Fruit fly (Drosophila melanogaster): Measurements from ENCODE around the gene Wnt4.
A peak's percentile ranks its signal among the peaks of the same experiment; 100 is the strongest.

The Wnt4 gene

dm6 chr2L:7239310-7239709 is 37.7 kb downstream of the Wnt4 start (continued):
- TF ChIP-seq cato (GFP tag; optimal IDR thresholded peaks at IDR 0.05; ENCODE audit: borderline replicate concordance): no peak
- no peak for TF ChIP-seq pho (GFP tag; optimal IDR thresholded peaks at IDR 0.05)
- no peak for TF ChIP-seq scrt (GFP tag; optimal IDR thresholded peaks at IDR 0.05)
- TF ChIP-seq CG4424 (GFP tag; optimal IDR thresholded peaks at IDR 0.05): no peak
- TF ChIP-seq zf30C (GFP tag; optimal IDR thresholded peaks at IDR 0.05): no peak
- TF ChIP-seq CG12155 (GFP tag; optimal IDR thresholded peaks at IDR 0.05): no peak
- TF ChIP-seq CG6175 (GFP tag; IDR thresholded peaks at IDR 0.05): no peak
- TF ChIP-seq wor (GFP tag; IDR thresholded peaks at IDR 0.05): no peak
- no peak for TF ChIP-seq Kr (GFP tag; optimal IDR thresholded peaks at IDR 0.05)
- TF ChIP-seq her (GFP tag; optimal IDR thresholded peaks at IDR 0.05): peak; percentile 14
- no peak for TF ChIP-seq CG2199 (GFP tag; IDR thresholded peaks at IDR 0.05)
- no peak for TF ChIP-seq eve (GFP tag; optimal IDR thresholded peaks at IDR 0.05)
- no peak for TF ChIP-seq dati (GFP tag; IDR thresholded peaks at IDR 0.05)
- peak; percentile 36 for TF ChIP-seq CG4854 (GFP tag; optimal IDR thresholded peaks at IDR 0.05)
- TF ChIP-seq Hr78 (GFP tag; optimal IDR thresholded peaks at IDR 0.05): no peak
- no peak for TF ChIP-seq CG11560 (tag; IDR thresholded peaks at IDR 0.05)
- peak; percentile 45 for TF ChIP-seq CG15011 (GFP tag; optimal IDR thresholded peaks at IDR 0.05)
- TF ChIP-seq CG2889 (GFP tag; IDR thresholded peaks at IDR 0.05): no peak
- no peak for TF ChIP-seq crol (GFP tag; IDR thresholded peaks at IDR 0.05)
- no peak for TF ChIP-seq Atf-2 (GFP tag; optimal IDR thresholded peaks at IDR 0.05)
- TF ChIP-seq pita (GFP tag; optimal IDR thresholded peaks at IDR 0.05): no peak
- no peak for TF ChIP-seq CG1603 (tag; optimal IDR thresholded peaks at IDR 0.05)
- no peak for TF ChIP-seq CG43689 (GFP tag; IDR thresholded peaks at IDR 0.05)
- no peak for TF ChIP-seq az2 (GFP tag; optimal IDR thresholded peaks at IDR 0.05)
- no peak for TF ChIP-seq CG18011 (GFP tag; optimal IDR thresholded peaks at IDR 0.05)
- TF ChIP-seq CG8478 (optimal IDR thresholded peaks at IDR 0.05): no peak
- TF ChIP-seq CG1529 (GFP tag; optimal IDR thresholded peaks at IDR 0.05): no peak
- TF ChIP-seq MBD-R2 (GFP tag; IDR thresholded peaks at IDR 0.05): no peak
- peak; percentile 50 for TF ChIP-seq CG1792 (GFP tag; optimal IDR thresholded peaks at IDR 0.05)
- TF ChIP-seq Oaz (GFP tag; IDR thresholded peaks at IDR 0.05): no peak
- TF ChIP-seq kay (GFP tag; optimal IDR thresholded peaks at IDR 0.05): no peak
- no peak for TF ChIP-seq B-H1 (GFP tag; IDR thresholded peaks at IDR 0.05)
- no peak for TF ChIP-seq CG1024 (GFP tag; IDR thresholded peaks at IDR 0.05)
- 0 out of 2 replicates have a peak, but pooled peaks have one; percentile 39 for TF ChIP-seq Nf-YA (GFP tag; IDR thresholded peaks at IDR 0.05)
- no peak for TF ChIP-seq CG8944 (GFP tag; optimal IDR thresholded peaks at IDR 0.05)
- TF ChIP-seq zfh1 (GFP tag; IDR thresholded peaks at IDR 0.05): no peak
- peak; percentile 14 for TF ChIP-seq nau (GFP tag; optimal IDR thresholded peaks at IDR 0.05)
- TF ChIP-seq CG8089 (GFP tag; optimal IDR thresholded peaks at IDR 0.05): no peak
- TF ChIP-seq CG17568 (GFP tag; optimal IDR thresholded peaks at IDR 0.05): no peak
- TF ChIP-seq zen (tag; optimal IDR thresholded peaks at IDR 0.05): no peak
- no peak for TF ChIP-seq CG31365 (tag; optimal IDR thresholded peaks at IDR 0.05)
- TF ChIP-seq maf-S (GFP tag; optimal IDR thresholded peaks at IDR 0.05): peak; percentile 33
- no peak for TF ChIP-seq Ssrp (tag; optimal IDR thresholded peaks at IDR 0.05)
- TF ChIP-seq D (optimal IDR thresholded peaks at IDR 0.05): no peak
- no peak for TF ChIP-seq D (GFP tag; optimal IDR thresholded peaks at IDR 0.05)
- no peak for TF ChIP-seq CG9817 (tag; optimal IDR thresholded peaks at IDR 0.05)
- TF ChIP-seq CG13624 (GFP tag; optimal IDR thresholded peaks at IDR 0.05): peak; percentile 8
- TF ChIP-seq chm (GFP tag; IDR thresholded peaks at IDR 0.05): no peak
- TF ChIP-seq CG30020 (tag; optimal IDR thresholded peaks at IDR 0.05): no peak
- TF ChIP-seq TFAM (GFP tag; optimal IDR thresholded peaks at IDR 0.05): no peak
- TF ChIP-seq Bgb (GFP tag; IDR thresholded peaks at IDR 0.05; ENCODE audit: partially characterized antibody): no peak
- peak; percentile 25 for TF ChIP-seq NfI (GFP tag; optimal IDR thresholded peaks at IDR 0.05)
- no peak for TF ChIP-seq ranshi (GFP tag; IDR thresholded peaks at IDR 0.05)

Measured in whole organism, embryonic.